Worm (Caenorhabditis elegans) whole organism, L2 larva: ENCODE results near the gene EEED8.18.
A peak's percentile ranks its signal among the peaks of the same experiment; 100 is the strongest.

Experiments used
- C34F6.9 ChIP-seq: fragments of 150-350 bp; optimal IDR thresholded peaks from 2 replicates; lab custom pipeline; 2014; ENCODE audit warnings: missing biosample characterization, missing genetic modification characterization
- F13H6.1 ChIP-seq: sonication (generic microtip); optimal IDR thresholded peaks from 2 replicates; lab custom pipeline; 2016; ENCODE audit warnings: missing genetic modification characterization, missing compliant biosample characterization
- Y55F3AM.14 ChIP-seq: fragments of 200-800 bp; sonication (Bioruptor generic); optimal IDR thresholded peaks from 2 replicates; lab custom pipeline; 2018; ENCODE audit warnings: mild to moderate bottlenecking, missing genetic modification characterization, missing compliant biosample characterization
- alr-1 ChIP-seq: fragments of 150-350 bp; optimal IDR thresholded peaks from 2 replicates; lab custom pipeline; 2014; ENCODE audit warnings: missing biosample characterization, missing genetic modification characterization
- aly-2 ChIP-seq: fragments of 150-350 bp; optimal IDR thresholded peaks from 2 replicates; lab custom pipeline; 2014; ENCODE audit warnings: missing biosample characterization, missing genetic modification characterization
- blmp-1 ChIP-seq: sonication (generic microtip); optimal IDR thresholded peaks from 2 replicates; lab custom pipeline; 2017; ENCODE audit warnings: missing genetic modification characterization, mild to moderate bottlenecking, missing compliant biosample characterization, antibody characterized with exemption, moderate library complexity; ENCODE audit not compliant: insufficient read depth
- ceh-16 ChIP-seq: fragments of 150-350 bp; optimal IDR thresholded peaks from 2 replicates; lab custom pipeline; 2014; ENCODE audit warnings: missing biosample characterization, missing genetic modification characterization
- ceh-82 ChIP-seq: fragments of 150-350 bp; optimal IDR thresholded peaks from 2 replicates; lab custom pipeline; 2014; ENCODE audit warnings: missing biosample characterization, missing genetic modification characterization
- crh-2 ChIP-seq: sonication (generic microtip); optimal IDR thresholded peaks from 2 replicates; lab custom pipeline; 2017; ENCODE audit warnings: missing biosample characterization, missing genetic modification characterization
- dmd-4 ChIP-seq: sonication (generic microtip); optimal IDR thresholded peaks from 2 replicates; lab custom pipeline; 2017; ENCODE audit warnings: missing biosample characterization, missing genetic modification characterization
- egl-27 ChIP-seq: sonication (generic microtip); optimal IDR thresholded peaks from 3 replicates; lab custom pipeline; 2017; ENCODE audit warnings: missing biosample characterization, missing genetic modification reagents, missing genetic modification characterization
- fos-1 ChIP-seq: fragments of 150-350 bp; optimal IDR thresholded peaks from 2 replicates; lab custom pipeline; 2014; ENCODE audit warnings: missing biosample characterization, missing genetic modification characterization
- lin-11 ChIP-seq: fragments of 150-350 bp; sonication (generic microtip); optimal IDR thresholded peaks from 2 replicates; lab custom pipeline; 2014; ENCODE audit warnings: missing biosample characterization, missing genetic modification characterization, inconsistent platforms, mixed read lengths
- lin-13 ChIP-seq: fragments of 150-350 bp; optimal IDR thresholded peaks from 2 replicates; lab custom pipeline; 2014; ENCODE audit warnings: missing biosample characterization, missing genetic modification reagents, missing genetic modification characterization
- lsy-2 ChIP-seq, 2 experiments: fragments of 150-350 bp in 1 of 2; sonication (generic microtip) in 1 of 2; optimal IDR thresholded peaks; 2 replicates each; lab custom pipeline; 2014 to 2017; ENCODE audit warnings: missing biosample characterization in 2 of 2, missing genetic modification characterization in 2 of 2
- mdl-1 ChIP-seq, 2 experiments: fragments of 150-350 bp in 1 of 2; sonication (generic microtip) in 1 of 2; optimal IDR thresholded peaks; 2 replicates each; lab custom pipeline; 2017; ENCODE audit warnings: missing biosample characterization in 2 of 2, missing genetic modification characterization in 2 of 2
- nhr-11 ChIP-seq: fragments of 150-350 bp; optimal IDR thresholded peaks from 2 replicates; lab custom pipeline; 2014; ENCODE audit warnings: missing biosample characterization, missing genetic modification characterization
- nhr-12 ChIP-seq: fragments of 150-350 bp; optimal IDR thresholded peaks from 2 replicates; lab custom pipeline; 2014; ENCODE audit warnings: missing biosample characterization, missing genetic modification characterization
- nhr-21 ChIP-seq: fragments of 150-350 bp; optimal IDR thresholded peaks from 2 replicates; lab custom pipeline; 2014; ENCODE audit warnings: missing biosample characterization, missing genetic modification characterization
- nhr-6 ChIP-seq: fragments of 150-350 bp; optimal IDR thresholded peaks from 2 replicates; lab custom pipeline; 2014; ENCODE audit warnings: missing biosample characterization, missing genetic modification characterization
- peb-1 ChIP-seq: fragments of 150-350 bp; optimal IDR thresholded peaks from 2 replicates; lab custom pipeline; 2014; ENCODE audit warnings: missing biosample characterization, missing genetic modification characterization
- skn-1 ChIP-seq: sonication (generic microtip); optimal IDR thresholded peaks from 2 replicates; lab custom pipeline; 2017; ENCODE audit warnings: missing biosample characterization, missing genetic modification characterization
- sma-3 ChIP-seq: sonication (generic microtip); optimal IDR thresholded peaks from 2 replicates; lab custom pipeline; 2016; ENCODE audit warnings: missing genetic modification reagents, missing genetic modification characterization, missing compliant biosample characterization
- sma-9 ChIP-seq, 2 experiments: fragments of 150-350 bp in 1 of 2; sonication (generic microtip) in 1 of 2; optimal IDR thresholded peaks; 2 replicates each; lab custom pipeline; 2014 to 2016; ENCODE audit warnings: missing genetic modification characterization in 2 of 2, mild to moderate bottlenecking in 1 of 2, missing biosample characterization in 1 of 2, missing compliant biosample characterization in 1 of 2, missing genetic modification reagents in 1 of 2, moderate library complexity in 1 of 2
- snpc-4 ChIP-seq: fragments of 150-350 bp; optimal IDR thresholded peaks from 2 replicates; lab custom pipeline; 2014; ENCODE audit warnings: missing biosample characterization, missing genetic modification characterization
- unc-39 ChIP-seq: fragments of 150-350 bp; optimal IDR thresholded peaks from 2 replicates; lab custom pipeline; 2014; ENCODE audit warnings: missing biosample characterization, missing genetic modification characterization
- zag-1 ChIP-seq: fragments of 150-350 bp; optimal IDR thresholded peaks from 2 replicates; lab custom pipeline; 2014; ENCODE audit warnings: missing biosample characterization, missing genetic modification characterization
- ztf-1 ChIP-seq: fragments of 200-800 bp; sonication (Bioruptor generic); conservative IDR thresholded peaks from 2 replicates; pipeline ENCODE4 v1.3.6; 2022; ENCODE audit warnings: missing genetic modification characterization, missing compliant biosample characterization
- ztf-4 ChIP-seq: fragments of 150-350 bp; optimal IDR thresholded peaks from 2 replicates; lab custom pipeline; 2014; ENCODE audit warnings: missing biosample characterization, missing genetic modification characterization

EEED8.18 gene

ce11 chrII:5373275-5374047, 38.9 kb downstream of the EEED8.18 start, which contains the start of the genes agt-2 and F09E5.3 (continued):
- TF ChIP-seq F13H6.1 (tag; lab: Kevin White, UChicago): peak; percentile 92
- peak; percentile 52 for TF ChIP-seq skn-1 (tag; lab: Kevin White, UChicago)
- TF ChIP-seq Y55F3AM.14: no peak
- TF ChIP-seq peb-1 (tag; lab: Kevin White, UChicago): no peak
- TF ChIP-seq nhr-12: peak; percentile 55
- TF ChIP-seq mdl-1 (tag; optimal IDR thresholded peaks at IDR 0.05; lab: Kevin White, UChicago): peak in 1 of 2 experiments; percentile 54
- TF ChIP-seq nhr-6 (tag; lab: Kevin White, UChicago): peak; percentile 92
- peak; percentile 82 for TF ChIP-seq snpc-4 (tag; lab: Kevin White, UChicago)
- TF ChIP-seq nhr-11: no peak
- peak; percentile 60 for TF ChIP-seq lin-11 (tag; lab: Kevin White, UChicago)
- peak; percentile 90 to 96 for TF ChIP-seq lsy-2 (tag; optimal IDR thresholded peaks at IDR 0.05; lab: Kevin White, UChicago)
- peak; percentile 83 for TF ChIP-seq ztf-4 (tag; lab: Kevin White, UChicago)
- no peak for TF ChIP-seq ztf-1
- TF ChIP-seq, all 48 proteins: peak for 33

- TF ChIP-seq sma-9 (GFP tag; optimal IDR thresholded peaks at IDR 0.05; lab: Kevin White, UChicago) (no peak), sma-9 (tag; optimal IDR thresholded peaks at IDR 0.05; lab: Kevin White, UChicago) (no peak), blmp-1 (tag; lab: Kevin White, UChicago) (no peak), nhr-21 (tag; lab: Kevin White, UChicago) (no peak)
- TF ChIP-seq, all 48 proteins: peak for 0
These were observed 41.8 kb downstream of the EEED8.18 start, which contains the start of gene F09E5.12 for ce11 chrII:5370641-5371040. TSS of gene F09E5.12 (minus strand) at chrII:5370741.

- TF ChIP-seq crh-2 (no peak), lin-13 (GFP tag; lab: Kevin White, UChicago) (no peak), nhr-12 (no peak), aly-2 (tag; lab: Kevin White, UChicago) (no peak), zag-1 (no peak), ceh-82 (tag; lab: Kevin White, UChicago) (no peak)
These were observed 46.8 kb downstream of the EEED8.18 start, which contains the start of gene F09E5.16 for ce11 chrII:5365645-5366044. TSS of gene F09E5.16 (minus strand) at chrII:5365745.

DNA sequence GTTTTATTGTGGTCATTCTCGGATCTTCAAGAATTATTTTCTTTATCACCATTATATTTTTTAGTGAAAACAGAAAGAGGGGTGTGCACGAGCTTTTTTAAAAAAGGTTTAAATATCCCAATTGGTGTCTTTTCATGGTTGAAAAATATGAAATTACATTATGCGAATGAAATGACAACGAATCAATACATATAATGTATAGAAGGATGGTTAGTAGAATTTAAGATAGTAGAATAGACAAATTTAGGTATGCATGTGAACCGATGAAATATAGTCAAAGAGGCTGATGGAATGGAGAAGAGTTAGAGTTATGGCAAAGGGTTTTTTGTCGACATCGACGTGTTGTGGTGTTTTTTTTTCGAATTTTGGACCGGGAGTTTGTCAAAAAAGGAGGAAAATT, 47.9 kb downstream of the EEED8.18 start:
- TF ChIP-seq alr-1: no peak
- no peak for TF ChIP-seq fos-1 (tag; lab: Kevin White, UChicago)
- TF ChIP-seq unc-39 (tag; lab: Kevin White, UChicago): no peak
- no peak for TF ChIP-seq C34F6.9 (tag; lab: Kevin White, UChicago)
- no peak for TF ChIP-seq dmd-4 (tag; lab: Kevin White, UChicago)
- no peak for TF ChIP-seq nhr-12
- no peak for TF ChIP-seq ceh-16 (tag; lab: Kevin White, UChicago)
- TF ChIP-seq snpc-4 (tag; lab: Kevin White, UChicago): no peak
- TF ChIP-seq egl-27 (tag; lab: Kevin White, UChicago): no peak
- TF ChIP-seq F13H6.1 (tag; lab: Kevin White, UChicago): no peak
- no peak for TF ChIP-seq sma-9 (GFP tag; optimal IDR thresholded peaks at IDR 0.05; lab: Kevin White, UChicago)
- TF ChIP-seq sma-9 (tag; optimal IDR thresholded peaks at IDR 0.05; lab: Kevin White, UChicago): no peak
- no peak for TF ChIP-seq peb-1 (tag; lab: Kevin White, UChicago)
- TF ChIP-seq sma-3 (GFP tag; lab: Kevin White, UChicago): no peak
- TF ChIP-seq nhr-21 (tag; lab: Kevin White, UChicago): no peak
